Worm (Caenorhabditis elegans) whole organism, L4/young adult: ENCODE results near the gene math-49.

Experiments used
- W03F9.2 ChIP-seq: fragments of 150-350 bp; optimal IDR thresholded peaks from 2 replicates; lab custom pipeline; 2014; ENCODE audit warnings: missing biosample characterization, missing genetic modification characterization
- him-1 ChIP-seq: sonication (generic microtip); optimal IDR thresholded peaks from 2 replicates; lab custom pipeline; 2016; ENCODE audit warnings: missing genotype, missing genetic modification reagents, missing genetic modification characterization, missing compliant biosample characterization

ce11 chrII:1912741-1913140 is 42.7 kb downstream of the math-49 start, which contains the start of gene math-31:
- TF ChIP-seq W03F9.2 (tag; lab: Kevin White, UChicago) (no peak), him-1 (tag; lab: Kevin White, UChicago) (no peak)
